Fruit fly (Drosophila melanogaster) whole organism, embryonic: ENCODE results near the gene CG7556.

ENCODE experiments used
- Adf1 ChIP-seq: fragments of 200-800 bp; sonication (Bioruptor generic); IDR thresholded peaks from 2 replicates; pipeline ENCODE4 v1.3.6; 2022; ENCODE audit warnings: missing biosample characterization, missing genetic modification characterization
- Atf-2 ChIP-seq: fragments of 200-800 bp; sonication (Bioruptor generic); optimal IDR thresholded peaks from 2 replicates; lab custom pipeline; 2016; ENCODE audit warnings: missing biosample characterization, missing genetic modification characterization
- Atf6 ChIP-seq: fragments of 200-800 bp; sonication (Bioruptor generic); IDR thresholded peaks from 2 replicates; pipeline ENCODE4 v1.3.6; 2022; ENCODE audit warnings: missing biosample characterization, missing genetic modification characterization
- Blimp-1 ChIP-seq: fragments of 200-800 bp; sonication (Bioruptor generic); optimal IDR thresholded peaks from 3 replicates; lab custom pipeline; 2018; ENCODE audit warnings: missing biosample characterization, missing genetic modification characterization, mild to moderate bottlenecking, moderate library complexity, missing genetic modification reagents
- CG12744 ChIP-seq: fragments of 200-800 bp; sonication (Bioruptor generic); optimal IDR thresholded peaks from 2 replicates; lab custom pipeline; 2016; ENCODE audit warnings: missing biosample characterization, missing genetic modification characterization
- CG13624 ChIP-seq: fragments of 200-800 bp; sonication (Bioruptor generic); optimal IDR thresholded peaks from 2 replicates; lab custom pipeline; 2016; ENCODE audit warnings: missing biosample characterization, missing genetic modification characterization
- CG15479 ChIP-seq: fragments of 200-800 bp; sonication (Bioruptor generic); optimal IDR thresholded peaks from 3 replicates; lab custom pipeline; 2019; ENCODE audit warnings: missing biosample characterization, mild to moderate bottlenecking, missing genetic modification characterization, moderate library complexity
- CG16813 ChIP-seq: fragments of 200-800 bp; sonication (Bioruptor generic); IDR thresholded peaks from 3 replicates; pipeline ENCODE4 v1.3.6; 2022; ENCODE audit warnings: missing biosample characterization, missing genetic modification characterization; ENCODE audit not compliant: partially characterized antibody
- CG17829 ChIP-seq: fragments of 200-800 bp; optimal IDR thresholded peaks from 2 replicates; lab custom pipeline; 2019; ENCODE audit warnings: missing biosample characterization, mild to moderate bottlenecking, missing genetic modification characterization, moderate library complexity
- CG1832 ChIP-seq: fragments of 200-800 bp; sonication (Bioruptor generic); optimal IDR thresholded peaks from 2 replicates; lab custom pipeline; 2017; ENCODE audit warnings: missing biosample characterization, mild to moderate bottlenecking, missing genetic modification characterization, inconsistent platforms
- CG2678 ChIP-seq: fragments of 200-800 bp; sonication (Bioruptor generic); optimal IDR thresholded peaks from 3 replicates; lab custom pipeline; 2019; ENCODE audit warnings: missing biosample characterization, mild to moderate bottlenecking, missing genetic modification characterization, moderate library complexity
- CG3838 ChIP-seq: fragments of 200-800 bp; sonication (Bioruptor generic); optimal IDR thresholded peaks from 3 replicates; lab custom pipeline; 2016; ENCODE audit warnings: missing biosample characterization, missing genetic modification characterization
- CG4617 ChIP-seq: fragments of 200-800 bp; sonication (Bioruptor generic); optimal IDR thresholded peaks from 3 replicates; lab custom pipeline; 2016; ENCODE audit warnings: missing biosample characterization, missing genetic modification characterization, borderline replicate concordance
- D19B ChIP-seq: fragments of 200-800 bp; sonication (Bioruptor generic); optimal IDR thresholded peaks from 2 replicates; lab custom pipeline; 2017; ENCODE audit warnings: missing biosample characterization, mild to moderate bottlenecking, missing genetic modification characterization
- Eip74EF ChIP-seq, 2 experiments: fragments of 200-800 bp in 1 of 2; fragments of >200 bp in 1 of 2; sonication (Bioruptor generic) in 1 of 2; optimal IDR thresholded peaks; 2 replicates each; lab custom pipeline; 2017 to 2019; ENCODE audit warnings: missing biosample characterization in 2 of 2, missing genetic modification characterization in 2 of 2, mild to moderate bottlenecking in 1 of 2, moderate library complexity in 1 of 2
- Fer2 ChIP-seq: fragments of 200-800 bp; sonication (Bioruptor generic); optimal IDR thresholded peaks from 2 replicates; lab custom pipeline; 2018; ENCODE audit warnings: missing biosample characterization, mild to moderate bottlenecking, missing genetic modification characterization, moderate library complexity
- Lhr ChIP-seq: fragments of 200-800 bp; sonication (Bioruptor generic); optimal IDR thresholded peaks from 3 replicates; lab custom pipeline; 2017; ENCODE audit warnings: mild to moderate bottlenecking, missing biosample characterization, missing genetic modification reagents, missing genetic modification characterization
- MBD-R2 ChIP-seq: fragments of 200-800 bp; sonication (Bioruptor generic); IDR thresholded peaks from 2 replicates; pipeline ENCODE4 v1.3.6; 2022; ENCODE audit warnings: missing biosample characterization, missing genetic modification characterization
- Mad ChIP-seq: fragments of 200-800 bp; sonication (Bioruptor generic); optimal IDR thresholded peaks from 2 replicates; lab custom pipeline; 2016; ENCODE audit warnings: missing biosample characterization, missing genetic modification characterization
- Mes4 ChIP-seq: fragments of 200-800 bp; sonication (Bioruptor generic); optimal IDR thresholded peaks from 2 replicates; lab custom pipeline; 2016; ENCODE audit warnings: missing biosample characterization, missing genetic modification characterization
- NfI ChIP-seq: fragments of 200-800 bp; sonication (Bioruptor generic); optimal IDR thresholded peaks from 3 replicates; lab custom pipeline; 2018; ENCODE audit warnings: missing biosample characterization, mild to moderate bottlenecking, missing genetic modification characterization, moderate library complexity
- PHDP ChIP-seq: fragments of 200-800 bp; sonication (Bioruptor generic); optimal IDR thresholded peaks from 3 replicates; lab custom pipeline; 2018; ENCODE audit warnings: missing biosample characterization, mild to moderate bottlenecking, missing genetic modification characterization, moderate library complexity
- Six4 ChIP-seq: fragments of 200-800 bp; sonication (Bioruptor generic); optimal IDR thresholded peaks from 2 replicates; lab custom pipeline; 2016; ENCODE audit warnings: missing biosample characterization, missing genetic modification characterization
- Sry-β ChIP-seq: fragments of 200-800 bp; sonication (Bioruptor generic); optimal IDR thresholded peaks from 2 replicates; lab custom pipeline; 2018; ENCODE audit warnings: missing biosample characterization, mild to moderate bottlenecking, missing genetic modification characterization, moderate library complexity
- Sry-δ ChIP-seq: fragments of 200-800 bp; sonication (Bioruptor generic); optimal IDR thresholded peaks from 2 replicates; lab custom pipeline; 2016; ENCODE audit warnings: missing biosample characterization, missing genetic modification characterization
- bbx ChIP-seq: fragments of 200-800 bp; sonication (Bioruptor generic); IDR thresholded peaks from 2 replicates; pipeline ENCODE4 v1.3.6; 2022; ENCODE audit warnings: missing biosample characterization, missing genetic modification characterization; ENCODE audit not compliant: partially characterized antibody
- bcd ChIP-seq: fragments of 200-800 bp; sonication (Bioruptor generic); optimal IDR thresholded peaks from 2 replicates; lab custom pipeline; 2017; ENCODE audit warnings: missing biosample characterization, mild to moderate bottlenecking, missing genetic modification characterization
- bigmax ChIP-seq: fragments of 200-800 bp; sonication (Bioruptor generic); optimal IDR thresholded peaks from 2 replicates; lab custom pipeline; 2018; ENCODE audit warnings: missing biosample characterization, mild to moderate bottlenecking, missing genetic modification characterization
- chm ChIP-seq: fragments of 200-800 bp; sonication (Bioruptor generic); IDR thresholded peaks from 2 replicates; pipeline ENCODE4 v1.3.6; 2022; ENCODE audit warnings: missing biosample characterization, missing genetic modification characterization
- corto ChIP-seq: fragments of 200-800 bp; sonication (Bioruptor generic); optimal IDR thresholded peaks from 2 replicates; lab custom pipeline; 2016; ENCODE audit warnings: missing biosample characterization, mild to moderate bottlenecking, missing genetic modification characterization, moderate library complexity
- dan ChIP-seq: fragments of 200-800 bp; sonication (Bioruptor generic); IDR thresholded peaks from 2 replicates; pipeline ENCODE4 v1.3.6; 2022; ENCODE audit warnings: missing biosample characterization, missing genetic modification characterization
- dmrt99B ChIP-seq: fragments of 200-800 bp; sonication (Bioruptor generic); optimal IDR thresholded peaks from 2 replicates; lab custom pipeline; 2018; ENCODE audit warnings: missing biosample characterization, mild to moderate bottlenecking, missing genetic modification characterization, moderate library complexity
- emc ChIP-seq: fragments of 200-800 bp; sonication (Bioruptor generic); optimal IDR thresholded peaks from 2 replicates; lab custom pipeline; 2016; ENCODE audit warnings: missing biosample characterization, missing genetic modification characterization
- ftz-f1 ChIP-seq: fragments of 200-800 bp; sonication (Bioruptor generic); optimal IDR thresholded peaks from 2 replicates; lab custom pipeline; 2016; ENCODE audit warnings: missing biosample characterization, missing genetic modification characterization
- fu2 ChIP-seq: fragments of 200-800 bp; sonication (Bioruptor generic); optimal IDR thresholded peaks from 2 replicates; lab custom pipeline; 2016; ENCODE audit warnings: missing biosample characterization, missing genetic modification characterization
- hb ChIP-seq: fragments of 200-800 bp; sonication (Bioruptor generic); IDR thresholded peaks from 3 replicates; pipeline ENCODE4 v1.3.6; 2022; ENCODE audit warnings: missing biosample characterization, missing genetic modification characterization; ENCODE audit not compliant: partially characterized antibody
- inv ChIP-seq: fragments of 200-800 bp; sonication (Bioruptor generic); IDR thresholded peaks from 2 replicates; pipeline ENCODE4 v1.3.6; 2022; ENCODE audit warnings: missing biosample characterization, missing genetic modification characterization; ENCODE audit not compliant: partially characterized antibody
- ken ChIP-seq: fragments of 200-800 bp; sonication (Bioruptor generic); IDR thresholded peaks from 3 replicates; pipeline ENCODE4 v1.3.6; 2022; ENCODE audit warnings: missing biosample characterization, missing genetic modification characterization
- lbe ChIP-seq: fragments of 200-800 bp; sonication (Bioruptor generic); optimal IDR thresholded peaks from 2 replicates; lab custom pipeline; 2016; ENCODE audit warnings: missing biosample characterization, mild to moderate bottlenecking, missing genetic modification characterization
- lmd ChIP-seq: fragments of 200-800 bp; sonication (Bioruptor generic); IDR thresholded peaks from 2 replicates; pipeline ENCODE4 v1.3.6; 2022; ENCODE audit warnings: missing biosample characterization, missing genetic modification characterization
- mam ChIP-seq: fragments of 200-800 bp; sonication (Bioruptor generic); optimal IDR thresholded peaks from 3 replicates; lab custom pipeline; 2016; ENCODE audit warnings: missing biosample characterization, missing genetic modification characterization
- nau ChIP-seq: fragments of 200-800 bp; sonication (Bioruptor generic); optimal IDR thresholded peaks from 3 replicates; lab custom pipeline; 2017; ENCODE audit warnings: missing biosample characterization, mild to moderate bottlenecking, missing genetic modification characterization, missing genetic modification reagents
- scrt ChIP-seq: fragments of 200-800 bp; sonication (Bioruptor generic); optimal IDR thresholded peaks from 2 replicates; lab custom pipeline; 2018; ENCODE audit warnings: missing biosample characterization, mild to moderate bottlenecking, missing genetic modification characterization, moderate library complexity
- sim ChIP-seq: fragments of 200-800 bp; sonication (Bioruptor generic); IDR thresholded peaks from 2 replicates; pipeline ENCODE4 v1.3.6; 2022; ENCODE audit warnings: missing biosample characterization, missing genetic modification characterization
- slbo ChIP-seq: fragments of 200-800 bp; sonication (Bioruptor generic); IDR thresholded peaks from 2 replicates; pipeline ENCODE4 v1.3.6; 2022; ENCODE audit warnings: missing biosample characterization, missing genetic modification characterization
- tgo ChIP-seq: fragments of 200-800 bp; sonication (Bioruptor generic); IDR thresholded peaks from 3 replicates; pipeline ENCODE4 v1.3.6; 2022; ENCODE audit warnings: missing biosample characterization, missing genetic modification characterization
- unc-4 ChIP-seq: fragments of 200-800 bp; sonication (Bioruptor generic); IDR thresholded peaks from 2 replicates; pipeline ENCODE4 v1.3.6; 2022; ENCODE audit warnings: missing biosample characterization, missing genetic modification characterization; ENCODE audit not compliant: partially characterized antibody
- vfl ChIP-seq: fragments of 200-800 bp; sonication (Bioruptor generic); optimal IDR thresholded peaks from 2 replicates; lab custom pipeline; 2016; ENCODE audit warnings: missing biosample characterization, missing genetic modification characterization
- yki ChIP-seq: fragments of >200 bp; optimal IDR thresholded peaks from 3 replicates; lab custom pipeline; 2018

CG7556 gene

dm6 chrX:19166152-19166935 is 13.3 kb downstream of the CG7556 start (continued):
- TF ChIP-seq CG4617 (no peak), Atf6 (GFP tag; lab: Robert Waterston, UW) (no peak), bbx (GFP tag; lab: Robert Waterston, UW) (no peak), CG1832 (GFP tag; lab: Kevin White, UChicago) (no peak), D19B (GFP tag; lab: Kevin White, UChicago) (no peak), Six4 (GFP tag; lab: Kevin White, UChicago) (no peak), chm (GFP tag; lab: Robert Waterston, UW) (no peak), corto (GFP tag; lab: Kevin White, UChicago) (no peak), CG15479 (GFP tag; lab: Kevin White, UChicago) (peak; percentile 74), Sry-β (no peak), slbo (GFP tag; lab: Robert Waterston, UW) (peak; percentile 44; the same call in 1 of the 2 replicates), vfl (no peak), bigmax (GFP tag; lab: Kevin White, UChicago) (no peak), Mad (no peak), sim (GFP tag; lab: Robert Waterston, UW) (no peak), Sry-δ (no peak), Atf-2 (GFP tag; lab: Kevin White, UChicago) (no peak), NfI (GFP tag; lab: Kevin White, UChicago) (no peak), dmrt99B (tag; lab: Kevin White, UChicago) (peak; percentile 70), Blimp-1 (GFP tag; lab: Kevin White, UChicago) (peak; percentile 3), emc (GFP tag; lab: Kevin White, UChicago) (no peak), scrt (peak; percentile 5), Mes4 (no peak), lbe (GFP tag; lab: Kevin White, UChicago) (no peak), CG2678 (tag; lab: Kevin White, UChicago) (peak; percentile 75), inv (GFP tag; lab: Robert Waterston, UW) (no peak), Lhr (GFP tag; lab: Kevin White, UChicago) (no peak), mam (GFP tag; lab: Kevin White, UChicago) (peak; percentile 42), bcd (GFP tag; lab: Kevin White, UChicago) (peak; percentile 51), yki (lab: Kevin White, UChicago) (no peak), CG3838 (no peak), ken (no peak), ftz-f1 (no peak), hb (GFP tag; lab: Robert Waterston, UW) (no peak), nau (GFP tag; lab: Kevin White, UChicago) (no peak), CG16813 (GFP tag; lab: Robert Waterston, UW) (no peak), fu2 (GFP tag; lab: Kevin White, UChicago) (no peak), CG17829 (tag; lab: Kevin White, UChicago) (no peak), MBD-R2 (GFP tag; lab: Robert Waterston, UW) (no peak), Eip74EF (GFP tag; optimal IDR thresholded peaks at IDR 0.05; lab: Kevin White, UChicago) (no peak), PHDP (tag; lab: Kevin White, UChicago) (no peak), tgo (GFP tag; lab: Robert Waterston, UW) (no peak), Adf1 (GFP tag; lab: Robert Waterston, UW) (peak; percentile 44), unc-4 (GFP tag; lab: Robert Waterston, UW) (no peak), CG12744 (GFP tag; lab: Kevin White, UChicago) (peak; percentile 26), dan (GFP tag; lab: Robert Waterston, UW) (no peak), CG13624 (GFP tag; lab: Kevin White, UChicago) (no peak), Fer2 (tag; lab: Kevin White, UChicago) (no peak), lmd (0 out of 2 replicates have a peak, but pooled peaks have one; percentile 18)
